Worm (Caenorhabditis elegans): Measurements from ENCODE around the gene acr-7.

The acr-7 gene

DNA sequence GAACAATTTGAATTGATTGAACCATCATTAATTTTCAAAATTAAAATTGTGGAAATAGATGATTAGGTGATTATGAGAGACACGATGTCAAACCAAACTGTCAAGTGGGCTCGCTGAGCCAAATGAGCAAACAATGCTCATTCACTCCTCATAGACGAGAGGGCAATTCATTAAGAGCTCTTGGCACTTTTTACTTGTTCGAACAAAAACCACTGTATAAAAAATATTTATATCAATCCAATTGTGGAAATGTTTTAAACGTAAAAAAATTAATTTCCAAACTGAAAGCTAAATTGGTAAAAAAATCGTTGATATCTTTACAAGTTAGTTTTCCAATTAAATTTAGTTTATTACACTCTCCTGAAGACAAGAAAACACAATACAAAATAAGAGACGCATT lies at the start of gene acr-7:
acr-7 (minus strand) TSS at position 101 of the 400 bp plus-strand sequence.
- no peak for TF ChIP-seq dao-5 (tag; optimal IDR thresholded peaks at IDR 0.05)
- no peak for TF ChIP-seq him-1 (tag; optimal IDR thresholded peaks at IDR 0.05)
- no peak for TF ChIP-seq W03F9.2 (tag; optimal IDR thresholded peaks at IDR 0.05)

- TF ChIP-seq W03F9.2 (tag; optimal IDR thresholded peaks at IDR 0.05) (no peak), dao-5 (tag; optimal IDR thresholded peaks at IDR 0.05) (no peak), him-1 (tag; optimal IDR thresholded peaks at IDR 0.05) (no peak)
These were observed 45.6 kb upstream of the acr-7 start for ce11 chrII:7895190-7895589.

DNA sequence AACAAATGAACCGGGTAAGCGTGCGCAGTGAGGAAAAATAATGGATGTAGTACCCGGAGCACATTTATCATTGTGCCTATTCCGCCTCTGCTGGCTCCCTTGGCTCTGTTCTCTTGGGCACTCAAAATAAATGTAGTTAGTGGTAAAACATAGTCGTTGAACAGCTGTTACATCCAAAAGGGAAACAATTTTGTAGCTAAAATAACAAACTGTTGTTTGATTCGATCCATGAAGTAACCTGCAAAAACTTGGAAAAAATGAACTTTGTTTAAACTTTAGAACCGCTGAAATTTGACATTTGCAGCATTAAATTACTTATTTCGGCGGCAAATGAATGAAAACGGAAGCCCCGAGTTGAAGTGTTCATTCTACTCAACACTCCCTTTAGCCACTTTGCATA lies 44.1 kb upstream of the acr-7 start:
- TF ChIP-seq dao-5 (tag; optimal IDR thresholded peaks at IDR 0.05): no peak
- no peak for TF ChIP-seq W03F9.2 (tag; optimal IDR thresholded peaks at IDR 0.05)
- TF ChIP-seq him-1 (tag; optimal IDR thresholded peaks at IDR 0.05): no peak

ce11 chrII:7892761-7893272 lies 43.2 kb upstream of the acr-7 start, which contains the start of gene ptc-1:
Gene ptc-1 (plus strand): TSS chrII:7893222.
- TF ChIP-seq dao-5 (tag; optimal IDR thresholded peaks at IDR 0.05) (no peak), him-1 (tag; optimal IDR thresholded peaks at IDR 0.05) (no peak), W03F9.2 (tag; optimal IDR thresholded peaks at IDR 0.05) (no peak)

DNA sequence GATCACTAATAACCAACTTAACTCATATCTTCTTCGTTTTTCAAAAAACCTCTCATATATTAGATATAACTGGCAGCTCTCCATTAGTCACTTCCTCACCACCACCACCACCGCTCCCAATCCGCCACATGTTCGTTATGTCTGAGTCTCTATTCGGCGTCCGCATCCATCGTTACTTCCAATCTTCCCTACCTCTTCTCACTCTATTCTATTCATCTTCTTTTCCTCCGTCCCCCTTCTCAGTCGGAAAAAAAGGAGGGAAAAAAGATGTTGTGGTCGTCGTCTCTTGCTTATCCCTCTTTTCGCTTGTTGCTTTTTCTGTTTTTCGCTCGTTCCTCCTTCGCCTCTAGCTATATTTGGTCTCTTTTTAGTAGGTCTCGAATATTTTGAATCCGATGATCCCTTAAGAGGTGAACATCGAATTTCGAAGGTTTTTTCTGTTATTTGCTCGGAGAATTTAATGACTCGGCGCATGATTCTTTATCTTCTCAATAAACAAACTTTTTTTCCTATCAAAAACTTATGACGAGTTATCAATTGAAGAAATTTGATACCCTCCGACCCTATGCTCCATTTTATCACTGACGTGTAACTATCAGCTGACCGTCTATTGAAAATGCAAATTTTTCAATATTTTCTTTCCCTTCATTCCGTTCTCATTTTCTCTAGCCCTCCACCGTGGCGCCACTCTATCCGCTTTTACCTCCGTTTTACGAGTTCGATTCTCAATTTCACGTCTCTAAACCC lies 42.4 kb upstream of the acr-7 start:
- TF ChIP-seq W03F9.2 (tag; optimal IDR thresholded peaks at IDR 0.05) (no peak), him-1 (tag; optimal IDR thresholded peaks at IDR 0.05) (peak; percentile 30)

ce11 chrII:7889321-7889720 lies 39.7 kb upstream of the acr-7 start:
- TF ChIP-seq him-1 (tag; optimal IDR thresholded peaks at IDR 0.05) (no peak), W03F9.2 (tag; optimal IDR thresholded peaks at IDR 0.05) (no peak), dao-5 (tag; optimal IDR thresholded peaks at IDR 0.05) (no peak)

DNA sequence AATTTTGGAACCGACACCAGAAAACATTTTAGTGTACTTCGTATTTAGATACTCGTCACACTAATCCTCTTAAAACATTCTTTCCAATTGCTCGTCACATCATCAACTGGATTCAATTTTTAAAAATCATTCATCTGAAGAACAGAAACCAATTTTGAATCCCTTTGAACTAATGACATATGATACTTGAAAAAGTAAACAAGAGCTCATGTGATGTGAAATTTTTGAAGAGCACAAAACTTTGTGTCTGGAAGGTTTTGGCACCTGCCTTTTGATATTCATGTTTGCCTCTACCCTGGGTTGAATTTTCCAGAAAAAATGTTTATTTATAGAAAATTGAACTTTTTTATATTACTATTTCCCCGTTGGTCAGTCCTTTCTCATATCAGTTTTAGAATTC lies 39.2 kb upstream of the acr-7 start:
- TF ChIP-seq W03F9.2 (tag; optimal IDR thresholded peaks at IDR 0.05) (peak; percentile 16), him-1 (tag; optimal IDR thresholded peaks at IDR 0.05) (no peak), dao-5 (tag; optimal IDR thresholded peaks at IDR 0.05) (no peak)

ce11 chrII:7887295-7887694 lies 37.7 kb upstream of the acr-7 start:
- no peak for TF ChIP-seq him-1 (tag; optimal IDR thresholded peaks at IDR 0.05)
- TF ChIP-seq W03F9.2 (tag; optimal IDR thresholded peaks at IDR 0.05): no peak
- no peak for TF ChIP-seq dao-5 (tag; optimal IDR thresholded peaks at IDR 0.05)

ce11 chrII:7884898-7885297 lies 35.3 kb upstream of the acr-7 start:
- TF ChIP-seq him-1 (tag; optimal IDR thresholded peaks at IDR 0.05): peak; percentile 16
- no peak for TF ChIP-seq W03F9.2 (tag; optimal IDR thresholded peaks at IDR 0.05)

DNA sequence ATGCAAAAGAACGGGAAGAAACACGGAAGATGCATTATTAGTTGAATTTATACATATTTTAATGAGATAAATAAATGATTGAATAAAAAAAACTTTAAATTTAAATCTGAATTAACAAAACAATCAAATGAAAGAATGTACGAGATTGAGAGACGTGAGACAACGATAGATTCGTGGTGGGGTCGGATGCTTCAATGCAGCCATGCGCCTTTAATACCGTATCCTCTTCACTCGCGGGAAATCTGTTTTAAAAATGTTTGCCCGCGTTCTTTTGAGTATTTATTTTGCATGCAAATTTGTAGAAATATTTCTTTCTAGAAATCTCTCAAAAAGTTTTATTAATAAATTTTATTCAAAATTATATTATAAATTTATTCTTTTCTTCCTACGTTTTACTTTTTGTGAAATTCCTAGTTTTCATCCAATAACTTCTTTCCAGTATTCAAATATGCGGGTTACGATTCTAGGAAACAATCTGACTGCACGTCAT lies 30.8 kb upstream of the acr-7 start, which contains the start of gene perm-1:
perm-1 (plus strand) TSS at position 440 of the 490 bp plus-strand sequence.
- TF ChIP-seq him-1 (tag; optimal IDR thresholded peaks at IDR 0.05) (no peak), dao-5 (tag; optimal IDR thresholded peaks at IDR 0.05) (no peak), W03F9.2 (tag; optimal IDR thresholded peaks at IDR 0.05) (peak; percentile 73)

- TF ChIP-seq dao-5 (tag; optimal IDR thresholded peaks at IDR 0.05) (no peak), him-1 (tag; optimal IDR thresholded peaks at IDR 0.05) (no peak), W03F9.2 (tag; optimal IDR thresholded peaks at IDR 0.05) (no peak)
These were observed 29.7 kb upstream of the acr-7 start, which contains the start of the genes vha-4 and T01H3.5 for ce11 chrII:7879266-7879718. Gene vha-4 (minus strand): TSS chrII:7879316. Gene T01H3.5 (plus strand): TSS chrII:7879616.

DNA sequence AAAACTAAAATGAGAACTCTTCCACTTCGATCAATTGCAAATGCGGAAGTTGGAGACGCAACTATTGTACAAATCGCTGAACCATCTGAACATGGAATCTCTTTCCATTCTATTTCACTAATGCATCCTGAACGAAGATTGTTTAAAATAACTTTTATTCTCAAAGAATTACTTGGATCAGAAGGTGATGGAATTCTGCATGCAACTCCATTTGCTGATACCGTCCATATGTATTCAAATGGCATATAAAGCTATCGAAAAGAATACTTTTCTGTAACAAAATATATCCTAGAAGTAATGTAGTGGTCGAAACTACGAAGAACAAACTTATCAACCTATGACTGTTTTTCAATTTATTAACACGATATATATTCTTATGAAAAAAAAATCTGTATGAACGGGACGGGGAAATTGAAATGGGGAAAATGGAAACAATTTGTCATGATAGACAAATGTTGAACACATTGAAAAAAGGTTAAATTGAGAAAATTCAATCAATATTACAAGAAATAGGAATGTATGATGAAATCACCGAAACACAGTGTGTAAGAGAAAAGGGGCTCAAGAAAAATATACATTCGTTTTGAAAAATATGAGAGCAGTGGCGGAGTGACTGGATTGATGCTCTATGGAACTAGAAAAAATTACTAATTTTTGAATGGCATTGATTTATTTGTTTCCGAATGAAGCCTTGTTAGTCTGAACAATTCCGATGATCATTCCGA lies 28.3 kb upstream of the acr-7 start, which contains the start of gene T01H3.2:
T01H3.2 (minus strand) TSS at position 251 of the 725 bp plus-strand sequence.
- TF ChIP-seq him-1 (tag; optimal IDR thresholded peaks at IDR 0.05): no peak
- TF ChIP-seq dao-5 (tag; optimal IDR thresholded peaks at IDR 0.05): no peak
- TF ChIP-seq W03F9.2 (tag; optimal IDR thresholded peaks at IDR 0.05): no peak

- peak; percentile 20 for TF ChIP-seq W03F9.2 (tag; optimal IDR thresholded peaks at IDR 0.05)
- no peak for TF ChIP-seq him-1 (tag; optimal IDR thresholded peaks at IDR 0.05)
These were observed 24.3 kb upstream of the acr-7 start, which contains the start of gene T01H3.3 for ce11 chrII:7873843-7874372. Gene T01H3.3 (minus strand): TSS chrII:7873893.

Measured in whole organism, L4/young adult.